Fruit fly (Drosophila melanogaster): ENCODE results near the gene pad.

The pad gene

dm6 chr3R:16338342-16338741, 3.8 kb upstream of the pad start (continued):
- TF ChIP-seq lola (GFP tag; optimal IDR thresholded peaks at IDR 0.05), result no peak
- TF ChIP-seq CG17802 (tag; optimal IDR thresholded peaks at IDR 0.05), result no peak
- TF ChIP-seq CG10565 (GFP tag; optimal IDR thresholded peaks at IDR 0.05), result no peak
- TF ChIP-seq HLH4C (GFP tag; IDR thresholded peaks at IDR 0.05; ENCODE audit: partially characterized antibody), result 0 out of 3 replicates have a peak, but pooled peaks have one; percentile 29
- TF ChIP-seq CG3065 (GFP tag; optimal IDR thresholded peaks at IDR 0.05), result no peak
- no peak for TF ChIP-seq CG4617 (GFP tag; optimal IDR thresholded peaks at IDR 0.05; ENCODE audit: borderline replicate concordance)
- no peak for TF ChIP-seq CG15696 (tag; optimal IDR thresholded peaks at IDR 0.05)
- TF ChIP-seq CG4854 (GFP tag; optimal IDR thresholded peaks at IDR 0.05), result no peak
- TF ChIP-seq Oli (tag; optimal IDR thresholded peaks at IDR 0.05), result no peak
- TF ChIP-seq CG5245 (GFP tag; optimal IDR thresholded peaks at IDR 0.05), result no peak
- no peak for TF ChIP-seq al (GFP tag; IDR thresholded peaks at IDR 0.05)
- no peak for TF ChIP-seq CG7372 (GFP tag; IDR thresholded peaks at IDR 0.05)
- no peak for TF ChIP-seq CG12236 (GFP tag; optimal IDR thresholded peaks at IDR 0.05)
- no peak for TF ChIP-seq Poxn (GFP tag; IDR thresholded peaks at IDR 0.05)
- TF ChIP-seq eyg (GFP tag; optimal IDR thresholded peaks at IDR 0.05), result no peak
- no peak for TF ChIP-seq peb (GFP tag; IDR thresholded peaks at IDR 0.05)
- peak; percentile 4 for TF ChIP-seq CG12744 (GFP tag; optimal IDR thresholded peaks at IDR 0.05)
- TF ChIP-seq CG15011 (GFP tag; optimal IDR thresholded peaks at IDR 0.05), result no peak
- no peak for TF ChIP-seq ken (GFP tag; IDR thresholded peaks at IDR 0.05)
- TF ChIP-seq nau (GFP tag; optimal IDR thresholded peaks at IDR 0.05), result no peak
- peak; percentile 12 for TF ChIP-seq p53 (GFP tag; optimal IDR thresholded peaks at IDR 0.05)
- no peak for TF ChIP-seq Blimp-1 (GFP tag; optimal IDR thresholded peaks at IDR 0.05)
- no peak for TF ChIP-seq rib (GFP tag; IDR thresholded peaks at IDR 0.05)
- peak; percentile 28 for TF ChIP-seq HmgZ (tag; optimal IDR thresholded peaks at IDR 0.05)
- no peak for TF ChIP-seq CG18011 (GFP tag; optimal IDR thresholded peaks at IDR 0.05)
- TF ChIP-seq CG16815 (GFP tag; optimal IDR thresholded peaks at IDR 0.05), result no peak
- no peak for TF ChIP-seq GATAe (GFP tag; conservative IDR thresholded peaks at IDR 0.05)
- TF ChIP-seq disco-r (GFP tag; optimal IDR thresholded peaks at IDR 0.05), result no peak
- no peak for TF ChIP-seq lilli (GFP tag; optimal IDR thresholded peaks at IDR 0.05)
- no peak for TF ChIP-seq ewg (GFP tag; optimal IDR thresholded peaks at IDR 0.05)
- TF ChIP-seq ac (GFP tag; optimal IDR thresholded peaks at IDR 0.05), result no peak
- no peak; the same call in 1 of the 2 replicates for TF ChIP-seq Adf1 (GFP tag; IDR thresholded peaks at IDR 0.05)
- TF ChIP-seq CG17568 (GFP tag; optimal IDR thresholded peaks at IDR 0.05), result no peak
- peak; percentile 98 for TF ChIP-seq E2f2 (GFP tag; IDR thresholded peaks at IDR 0.05)
- TF ChIP-seq CG8478 (optimal IDR thresholded peaks at IDR 0.05), result no peak
- TF ChIP-seq MESR4 (GFP tag; optimal IDR thresholded peaks at IDR 0.05), result peak; percentile 45
- TF ChIP-seq CG17361 (GFP tag; IDR thresholded peaks at IDR 0.05), result peak; percentile 18; the same call in 1 of the 3 replicates
- TF ChIP-seq Hr51 (GFP tag; optimal IDR thresholded peaks at IDR 0.05), result no peak
- no peak for TF ChIP-seq CG7987 (GFP tag; optimal IDR thresholded peaks at IDR 0.05)
- no peak for TF ChIP-seq Elba2 (GFP tag; optimal IDR thresholded peaks at IDR 0.05)
- no peak for TF ChIP-seq CG10274 (GFP tag; optimal IDR thresholded peaks at IDR 0.05)
- no peak for TF ChIP-seq Atf3 (GFP tag; optimal IDR thresholded peaks at IDR 0.05)
- no peak for TF ChIP-seq CG12155 (GFP tag; optimal IDR thresholded peaks at IDR 0.05)
- no peak for TF ChIP-seq CG9727 (GFP tag; optimal IDR thresholded peaks at IDR 0.05)
- TF ChIP-seq CG11696 (GFP tag; IDR thresholded peaks at IDR 0.05), result no peak
- TF ChIP-seq gsb-n (tag; optimal IDR thresholded peaks at IDR 0.05), result peak; percentile 15
- peak; percentile 44 for TF ChIP-seq sd (tag; optimal IDR thresholded peaks at IDR 0.05)
- TF ChIP-seq CG16779 (GFP tag; IDR thresholded peaks at IDR 0.05), result no peak
- no peak for TF ChIP-seq CG8089 (GFP tag; optimal IDR thresholded peaks at IDR 0.05)
- TF ChIP-seq CrebB (tag; optimal IDR thresholded peaks at IDR 0.05), result peak; percentile 57
- TF ChIP-seq CG1832 (GFP tag; optimal IDR thresholded peaks at IDR 0.05), result no peak
